Worm (Caenorhabditis elegans): ENCODE measurements around the gene Y39B6A.37.

Gene Y39B6A.37

ce11 chrV:18980980-18981529 is 9.6 kb upstream of the Y39B6A.37 start, which contains the start of the genes mrps-35 and sws-1 (continued):
- no peak for TF ChIP-seq snpc-4 (GFP tag; optimal IDR thresholded peaks at IDR 0.05)
- TF ChIP-seq snpc-4 (tag; optimal IDR thresholded peaks at IDR 0.05): peak in 3 of 4 experiments; percentile 4 to 39 (median 19)
- peak; percentile 14; the same call in 1 of the 2 replicates for TF ChIP-seq ceh-91 (GFP tag; IDR thresholded peaks at IDR 0.05)
- TF ChIP-seq F49E8.2 (tag; optimal IDR thresholded peaks at IDR 0.05; ENCODE audit: insufficient read depth): no peak
- TF ChIP-seq ztf-22 (GFP tag; optimal IDR thresholded peaks at IDR 0.05): no peak
- TF ChIP-seq zim-3 (tag; optimal IDR thresholded peaks at IDR 0.05): no peak
- TF ChIP-seq cebp-2 (GFP tag; IDR thresholded peaks at IDR 0.05): 0 out of 2 replicates have a peak, but pooled peaks have one; percentile 49
- TF ChIP-seq snpc-3.4 (tag; optimal IDR thresholded peaks at IDR 0.05): peak; percentile 28
- no peak for TF ChIP-seq nhr-120 (GFP tag; IDR thresholded peaks at IDR 0.05)
- 0 out of 2 replicates have a peak, but pooled peaks have one; percentile 45 for TF ChIP-seq let-526 (GFP tag; IDR thresholded peaks at IDR 0.05)
- peak; percentile 11 for TF ChIP-seq athp-1 (tag; optimal IDR thresholded peaks at IDR 0.05)
- TF ChIP-seq attf-3 (GFP tag; conservative IDR thresholded peaks at IDR 0.05): peak; percentile 45; the same call in 1 of the 2 replicates
- TF ChIP-seq T26A5.8 (tag; optimal IDR thresholded peaks at IDR 0.05): no peak
- TF ChIP-seq attf-6 (GFP tag; IDR thresholded peaks at IDR 0.05): no peak
- peak; percentile 27 for TF ChIP-seq F22D6.2 (tag; optimal IDR thresholded peaks at IDR 0.05)
- peak; percentile 66 for TF ChIP-seq rcor-1 (GFP tag; IDR thresholded peaks at IDR 0.05)
- TF ChIP-seq nhr-27 (tag; optimal IDR thresholded peaks at IDR 0.05): no peak
- peak; percentile 59 for TF ChIP-seq dpl-1 (GFP tag; optimal IDR thresholded peaks at IDR 0.05)
- TF ChIP-seq egrh-3 (GFP tag; IDR thresholded peaks at IDR 0.05): peak; percentile 28; the same call in 1 of the 2 replicates
- TF ChIP-seq tlf-1 (GFP tag; optimal IDR thresholded peaks at IDR 0.05): peak; percentile 22
- TF ChIP-seq ekl-4 (GFP tag; IDR thresholded peaks at IDR 0.05): no peak
- no peak for TF ChIP-seq B0019.2 (GFP tag; conservative IDR thresholded peaks at IDR 0.05)
- no peak for TF ChIP-seq ztf-25 (GFP tag; IDR thresholded peaks at IDR 0.05)
- no peak for TF ChIP-seq somi-1 (GFP tag; optimal IDR thresholded peaks at IDR 0.05)
- TF ChIP-seq Y95B8A.8 (GFP tag; IDR thresholded peaks at IDR 0.05): 0 out of 2 replicates have a peak, but pooled peaks have one; percentile 33
- TF ChIP-seq ztf-18 (tag; optimal IDR thresholded peaks at IDR 0.05): peak; percentile 63
- no peak for TF ChIP-seq tbx-9 (tag; optimal IDR thresholded peaks at IDR 0.05; ENCODE audit: borderline replicate concordance)
- peak; percentile 85 for TF ChIP-seq ZK185.1 (tag; optimal IDR thresholded peaks at IDR 0.05; ENCODE audit: poor library complexity, severe bottlenecking)
- TF ChIP-seq rpc-1 (optimal IDR thresholded peaks at IDR 0.05): no peak
- TF ChIP-seq rpc-1 (tag; optimal IDR thresholded peaks at IDR 0.05): no peak
- no peak for TF ChIP-seq aptf-3 (GFP tag; IDR thresholded peaks at IDR 0.05)
- TF ChIP-seq hmg-1.2 (GFP tag; IDR thresholded peaks at IDR 0.05): 0 out of 2 replicates have a peak, but pooled peaks have one; percentile 19
- no peak for TF ChIP-seq ztf-26 (tag; optimal IDR thresholded peaks at IDR 0.05)
- TF ChIP-seq ceh-58 (GFP tag; IDR thresholded peaks at IDR 0.05): no peak
- TF ChIP-seq ceh-40 (GFP tag; IDR thresholded peaks at IDR 0.05): peak; percentile 61; the same call in 1 of the 2 replicates
- no peak for TF ChIP-seq B0336.3 (GFP tag; IDR thresholded peaks at IDR 0.05)
- TF ChIP-seq mel-28 (tag; optimal IDR thresholded peaks at IDR 0.05; ENCODE audit: borderline replicate concordance): no peak
- peak; percentile 23 for TF ChIP-seq atf-7 (tag; optimal IDR thresholded peaks at IDR 0.05)
- TF ChIP-seq Y56A3A.18 (GFP tag; IDR thresholded peaks at IDR 0.05): no peak
- peak; percentile 61; the same call in 1 of the 2 replicates for TF ChIP-seq pbrm-1 (GFP tag; IDR thresholded peaks at IDR 0.05)
- TF ChIP-seq cebp-1 (GFP tag; IDR thresholded peaks at IDR 0.05): no peak
- no peak for TF ChIP-seq cebp-1 (tag; optimal IDR thresholded peaks at IDR 0.05)
- TF ChIP-seq mes-4 (tag; optimal IDR thresholded peaks at IDR 0.05): no peak
- 0 out of 2 replicates have a peak, but pooled peaks have one; percentile 16 for TF ChIP-seq sea-2 (GFP tag; IDR thresholded peaks at IDR 0.05)
- no peak; the same call in 1 of the 2 replicates for TF ChIP-seq Y67H2A.10 (GFP tag; conservative IDR thresholded peaks at IDR 0.05)
- no peak for TF ChIP-seq pha-4 (tag; optimal IDR thresholded peaks at IDR 0.05)
- peak; percentile 25 for TF ChIP-seq snpc-1.3 (tag; optimal IDR thresholded peaks at IDR 0.05; ENCODE audit: insufficient read depth)
